Worm (Caenorhabditis elegans): ENCODE data around the gene hsp-1.

The hsp-1 gene

ce11 chrIV:17249691-17250181, 29.0 kb upstream of the hsp-1 start, which contains the start of gene eelo-2 (continued):
- peak; percentile 72 for TF ChIP-seq ets-4 (GFP tag; optimal IDR thresholded peaks at IDR 0.05)
- peak; percentile 93 for TF ChIP-seq atf-7 (tag; optimal IDR thresholded peaks at IDR 0.05)
- TF ChIP-seq Y95B8A.8 (GFP tag; IDR thresholded peaks at IDR 0.05), result peak; percentile 95
- peak; percentile 92 for TF ChIP-seq F23B12.7 (tag; optimal IDR thresholded peaks at IDR 0.05; ENCODE audit: insufficient read depth)
- no peak for TF ChIP-seq ceh-40 (GFP tag; IDR thresholded peaks at IDR 0.05)
- TF ChIP-seq let-526 (GFP tag; IDR thresholded peaks at IDR 0.05), result peak; percentile 95
- peak; percentile 73 for TF ChIP-seq him-1 (tag; optimal IDR thresholded peaks at IDR 0.05)
- peak; percentile 99 for TF ChIP-seq B0336.3 (GFP tag; IDR thresholded peaks at IDR 0.05)
- peak; percentile 69 for TF ChIP-seq B0035.1 (tag; optimal IDR thresholded peaks at IDR 0.05)
- no peak for TF ChIP-seq nhr-27 (tag; optimal IDR thresholded peaks at IDR 0.05)
- TF ChIP-seq ztf-6 (GFP tag; IDR thresholded peaks at IDR 0.05), result peak; percentile 87
- no peak for TF ChIP-seq F37B4.10 (GFP tag; IDR thresholded peaks at IDR 0.05)
- peak; percentile 79 for TF ChIP-seq mel-28 (tag; optimal IDR thresholded peaks at IDR 0.05; ENCODE audit: borderline replicate concordance)
- no peak for TF ChIP-seq hlh-12 (tag; optimal IDR thresholded peaks at IDR 0.05)
- TF ChIP-seq repo-1 (tag; optimal IDR thresholded peaks at IDR 0.05), result peak; percentile 96
- peak; percentile 79 for TF ChIP-seq pha-4 (tag; optimal IDR thresholded peaks at IDR 0.05)
- peak; percentile 98 for TF ChIP-seq rcor-1 (GFP tag; IDR thresholded peaks at IDR 0.05)
- peak; percentile 86 for TF ChIP-seq gei-17 (GFP tag; optimal IDR thresholded peaks at IDR 0.05)
- no peak for TF ChIP-seq mxl-1 (tag; optimal IDR thresholded peaks at IDR 0.05)
- peak; percentile 76 for TF ChIP-seq cebp-1 (GFP tag; IDR thresholded peaks at IDR 0.05)
- TF ChIP-seq cebp-1 (tag; optimal IDR thresholded peaks at IDR 0.05), result peak; percentile 95
- 0 out of 2 replicates have a peak, but pooled peaks have one; percentile 51 for TF ChIP-seq cebp-2 (GFP tag; IDR thresholded peaks at IDR 0.05)
- peak; percentile 98 for TF ChIP-seq lin-40 (tag; optimal IDR thresholded peaks at IDR 0.05)
- peak; percentile 46 for TF ChIP-seq snpc-1.1 (tag; optimal IDR thresholded peaks at IDR 0.05; ENCODE audit: insufficient read depth)
- peak; percentile 75 for TF ChIP-seq madf-8 (GFP tag; conservative IDR thresholded peaks at IDR 0.05)
- TF ChIP-seq lsl-1 (GFP tag; optimal IDR thresholded peaks at IDR 0.05), result peak; percentile 82
- TF ChIP-seq akir-1 (GFP tag; optimal IDR thresholded peaks at IDR 0.05), result peak; percentile 78
- peak; percentile 96 for TF ChIP-seq C06A6.2 (GFP tag; conservative IDR thresholded peaks at IDR 0.05)
- peak; percentile 34 for TF ChIP-seq B0261.1 (tag; optimal IDR thresholded peaks at IDR 0.05)
- peak; percentile 96 for TF ChIP-seq Y56A3A.18 (GFP tag; IDR thresholded peaks at IDR 0.05)
- no peak for TF ChIP-seq bed-1 (GFP tag; IDR thresholded peaks at IDR 0.05)
- TF ChIP-seq zfh-2 (GFP tag; conservative IDR thresholded peaks at IDR 0.05), result peak; percentile 96
- peak; percentile 90 to 99 (median 95) for TF ChIP-seq lin-35 (GFP tag; optimal IDR thresholded peaks at IDR 0.05)
- TF ChIP-seq hmg-1.2 (GFP tag; IDR thresholded peaks at IDR 0.05), result peak; percentile 83
- TF ChIP-seq sea-2 (GFP tag; IDR thresholded peaks at IDR 0.05), result no peak
- no peak for TF ChIP-seq ztf-25 (GFP tag; IDR thresholded peaks at IDR 0.05)
- peak; percentile 81 to 89 for TF ChIP-seq let-607 (tag; optimal IDR thresholded peaks at IDR 0.05)
- peak; percentile 14 for TF ChIP-seq mes-4 (tag; optimal IDR thresholded peaks at IDR 0.05)
- TF ChIP-seq attf-6 (GFP tag; IDR thresholded peaks at IDR 0.05), result peak; percentile 98
- peak; percentile 95 for TF ChIP-seq efl-1 (GFP tag; optimal IDR thresholded peaks at IDR 0.05)
- TF ChIP-seq nfya-2 (GFP tag; IDR thresholded peaks at IDR 0.05), result no peak
- 0 out of 2 replicates have a peak, but pooled peaks have one; percentile 48 for TF ChIP-seq Y67H2A.10 (GFP tag; conservative IDR thresholded peaks at IDR 0.05)
- peak; percentile 63 for TF ChIP-seq attf-3 (GFP tag; conservative IDR thresholded peaks at IDR 0.05)
- peak; percentile 100 for TF ChIP-seq lin-54 (GFP tag; optimal IDR thresholded peaks at IDR 0.05)
- 0 out of 2 replicates have a peak, but pooled peaks have one; percentile 30 for TF ChIP-seq Y79H2A.3 (GFP tag; conservative IDR thresholded peaks at IDR 0.05)
- peak; percentile 96 for TF ChIP-seq ztf-26 (tag; optimal IDR thresholded peaks at IDR 0.05)

All from whole organism, young adult.